Worm (Caenorhabditis elegans) whole organism, young adult: ENCODE data around the gene pho-5.

Source experiments
- him-1 ChIP-seq: sonication (generic microtip); optimal IDR thresholded peaks from 2 replicates; lab custom pipeline; 2016; ENCODE audit warnings: missing genotype, missing genetic modification reagents, missing genetic modification characterization, missing compliant biosample characterization
- hsf-1 ChIP-seq: fragments of 200-800 bp; sonication (Bioruptor generic); IDR thresholded peaks from 2 replicates; pipeline ENCODE4 v1.3.6; 2022; ENCODE audit warnings: missing genetic modification reagents, missing genetic modification characterization, missing compliant biosample characterization
- nfyb-1 ChIP-seq: fragments of 200-800 bp; sonication (Bioruptor generic); IDR thresholded peaks from 2 replicates; pipeline ENCODE4 v1.3.6; 2022; ENCODE audit warnings: missing genetic modification reagents, missing genetic modification characterization, missing compliant biosample characterization
- nhr-27 ChIP-seq: fragments of 200-800 bp; sonication (Bioruptor generic); optimal IDR thresholded peaks from 2 replicates; lab custom pipeline; 2018; ENCODE audit warnings: mild to moderate bottlenecking, missing genetic modification characterization, moderate library complexity, missing compliant biosample characterization
- rpc-1 ChIP-seq, 2 experiments: fragments of 150-350 bp in 1 of 2; sonication (generic microtip) in 1 of 2; optimal IDR thresholded peaks; 2 replicates each; lab custom pipeline; 2014 to 2018; ENCODE audit warnings: missing biosample characterization in 1 of 2, missing genetic modification characterization in 1 of 2, missing genetic modification reagents in 1 of 2, missing genotype in 1 of 2
- snpc-1.1 ChIP-seq: sonication (generic microtip); optimal IDR thresholded peaks from 2 replicates; lab custom pipeline; 2017; ENCODE audit warnings: missing genetic modification characterization, mild to moderate bottlenecking, missing compliant biosample characterization, antibody characterized with exemption, moderate library complexity, missing genotype, missing genetic modification reagents; ENCODE audit not compliant: insufficient read depth
- snpc-4 ChIP-seq, 5 experiments: fragments of 150-350 bp in 1 of 5; sonication (generic microtip) in 4 of 5; optimal IDR thresholded peaks; 2 replicates each; lab custom pipeline; 2014 to 2018; ENCODE audit warnings: missing genetic modification characterization in 5 of 5, missing biosample characterization in 3 of 5, antibody characterized with exemption in 2 of 5, mild to moderate bottlenecking in 2 of 5, missing compliant biosample characterization in 2 of 5, missing genotype in 2 of 5, moderate library complexity in 2 of 5, missing genetic modification reagents in 1 of 5
- tlf-1 ChIP-seq: fragments of 200-800 bp; sonication (Bioruptor generic); optimal IDR thresholded peaks from 2 replicates; lab custom pipeline; 2018; ENCODE audit warnings: mild to moderate bottlenecking, missing genetic modification characterization, missing compliant biosample characterization

DNA sequence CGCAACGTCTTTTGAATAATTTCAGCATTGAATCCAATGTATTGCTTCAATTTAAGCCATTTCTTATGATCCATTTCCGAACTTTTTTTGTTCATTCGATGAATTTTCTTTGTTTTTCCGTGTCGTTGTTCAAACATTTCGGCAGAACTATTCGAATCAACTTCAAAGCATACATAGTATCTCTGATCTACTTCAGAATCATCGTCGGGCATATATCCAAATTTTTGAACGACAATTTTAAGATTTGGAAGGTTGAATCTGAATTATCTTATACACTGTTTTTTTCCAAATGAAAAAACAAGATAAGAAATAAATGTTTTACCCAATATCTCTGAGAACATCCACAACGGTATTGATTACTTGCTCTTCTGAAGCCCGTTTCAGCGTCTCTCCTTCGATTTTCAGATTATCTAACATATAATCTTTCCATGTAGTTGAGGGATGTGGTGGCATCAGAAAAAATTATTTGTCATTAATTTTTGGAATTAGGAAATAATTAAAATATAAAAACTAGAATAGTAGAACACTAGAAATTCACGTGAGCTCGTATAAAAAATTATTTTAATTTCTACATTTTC lies 43.6 kb upstream of the pho-5 start, which contains the start of gene lab-2:
- TF ChIP-seq nhr-27: no peak
- TF ChIP-seq nfyb-1 (GFP tag; lab: Robert Waterston, UW): peak; percentile 72; the same call in 1 of the 2 replicates
- TF ChIP-seq him-1 (tag; lab: Kevin White, UChicago): no peak
- TF ChIP-seq snpc-1.1 (tag; lab: Kevin White, UChicago): no peak
- TF ChIP-seq tlf-1 (GFP tag; lab: Kevin White, UChicago): no peak
- TF ChIP-seq hsf-1: no peak
- TF ChIP-seq rpc-1 (optimal IDR thresholded peaks at IDR 0.05; lab: Kevin White, UChicago): no peak
- TF ChIP-seq rpc-1 (tag; optimal IDR thresholded peaks at IDR 0.05; lab: Kevin White, UChicago): no peak
- TF ChIP-seq snpc-4 (GFP tag; optimal IDR thresholded peaks at IDR 0.05; lab: Kevin White, UChicago): no peak
- no peak for TF ChIP-seq snpc-4 (tag; optimal IDR thresholded peaks at IDR 0.05; lab: Kevin White, UChicago)
